Fruit fly (Drosophila melanogaster) whole organism, embryonic: ENCODE measurements around the gene AsnRS.

ENCODE experiments used
- CG11696 ChIP-seq: fragments of 200-800 bp; sonication (Bioruptor generic); IDR thresholded peaks from 2 replicates; pipeline ENCODE4 v1.3.6; 2022; ENCODE audit warnings: missing biosample characterization, missing genetic modification characterization
- CG13624 ChIP-seq: fragments of 200-800 bp; sonication (Bioruptor generic); optimal IDR thresholded peaks from 2 replicates; lab custom pipeline; 2016; ENCODE audit warnings: missing biosample characterization, missing genetic modification characterization
- HLH4C ChIP-seq: fragments of 200-800 bp; sonication (Bioruptor generic); IDR thresholded peaks from 3 replicates; pipeline ENCODE4 v1.3.6; 2022; ENCODE audit warnings: missing biosample characterization, missing genetic modification characterization; ENCODE audit not compliant: partially characterized antibody
- HmgD ChIP-seq: fragments of 200-800 bp; sonication (Bioruptor generic); optimal IDR thresholded peaks from 3 replicates; lab custom pipeline; 2016; ENCODE audit warnings: missing biosample characterization, missing genetic modification characterization
- Optix ChIP-seq: fragments of 200-800 bp; sonication (Bioruptor generic); IDR thresholded peaks from 3 replicates; pipeline ENCODE4 v1.3.6; 2022; ENCODE audit warnings: missing biosample characterization, missing genetic modification characterization
- Pdp1 ChIP-seq, 2 experiments: fragments of 200-800 bp; sonication (Bioruptor generic); optimal IDR thresholded peaks; 3 replicates each; lab custom pipeline; 2016; ENCODE audit warnings: missing biosample characterization in 2 of 2, missing genetic modification characterization in 2 of 2, mild to moderate bottlenecking in 1 of 2, moderate library complexity in 1 of 2
- Sox100B ChIP-seq: fragments of 200-800 bp; sonication (Bioruptor generic); optimal IDR thresholded peaks from 3 replicates; lab custom pipeline; 2018; ENCODE audit warnings: missing biosample characterization, mild to moderate bottlenecking, missing genetic modification characterization
- dm ChIP-seq: fragments of 200-800 bp; sonication (Bioruptor generic); optimal IDR thresholded peaks from 3 replicates; lab custom pipeline; 2016; ENCODE audit warnings: missing biosample characterization, missing genetic modification characterization
- ftz-f1 ChIP-seq: fragments of 200-800 bp; sonication (Bioruptor generic); optimal IDR thresholded peaks from 2 replicates; lab custom pipeline; 2016; ENCODE audit warnings: missing biosample characterization, missing genetic modification characterization
- nmo ChIP-seq: fragments of 200-800 bp; sonication (Bioruptor generic); optimal IDR thresholded peaks from 2 replicates; lab custom pipeline; 2018; ENCODE audit warnings: missing biosample characterization, mild to moderate bottlenecking, missing genetic modification characterization, moderate library complexity
- sima ChIP-seq: fragments of 200-800 bp; sonication (Bioruptor generic); optimal IDR thresholded peaks from 2 replicates; lab custom pipeline; 2016; ENCODE audit warnings: missing biosample characterization, missing genetic modification characterization
- stc ChIP-seq: fragments of 200-800 bp; sonication (Bioruptor generic); IDR thresholded peaks from 2 replicates; pipeline ENCODE4 v1.3.6; 2022; ENCODE audit warnings: missing biosample characterization, missing genetic modification characterization
- wor ChIP-seq: fragments of 200-800 bp; sonication (Bioruptor generic); IDR thresholded peaks from 2 replicates; pipeline ENCODE4 v1.3.6; 2022; ENCODE audit warnings: missing biosample characterization, missing genetic modification characterization

DNA sequence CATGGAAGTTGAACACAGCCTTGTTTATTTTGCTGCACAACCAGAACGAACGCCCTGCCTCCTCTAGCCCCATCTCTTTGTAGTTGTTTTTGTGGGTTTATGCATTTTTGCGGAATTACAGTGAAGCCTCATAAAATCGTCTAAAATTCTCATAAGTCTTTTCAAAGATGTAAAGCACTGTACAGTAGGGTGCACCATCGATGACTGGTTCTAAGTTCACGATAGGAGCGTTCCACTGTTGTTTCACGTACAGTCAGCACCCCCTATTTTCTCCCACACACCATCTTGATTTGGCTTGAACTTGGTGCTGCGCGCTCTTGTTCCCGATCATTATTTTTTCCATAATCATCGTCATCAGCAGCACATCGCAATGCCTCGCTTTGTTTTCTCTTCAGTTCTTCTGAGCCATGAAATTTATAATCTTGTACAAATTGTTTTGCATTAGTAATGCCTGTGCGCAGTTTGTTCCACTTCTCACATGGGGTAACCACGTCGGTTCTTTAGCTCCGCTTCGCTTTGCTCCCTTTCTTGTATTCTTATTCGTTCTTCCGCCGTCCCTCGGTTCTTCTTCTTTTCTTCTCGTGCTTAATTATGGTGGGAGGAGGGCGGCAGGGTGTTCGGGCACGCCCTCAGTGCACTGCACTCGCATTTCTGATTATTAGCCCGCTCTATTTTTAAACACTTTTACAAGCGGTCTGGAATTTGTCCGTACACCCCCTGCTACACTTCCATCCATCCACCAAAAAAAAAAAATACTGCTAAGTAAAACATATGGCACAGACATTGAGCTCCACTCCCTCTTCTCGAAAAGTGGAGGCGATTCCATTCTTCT lies 31.6 kb upstream of the AsnRS start:
- TF ChIP-seq Pdp1 (GFP tag; optimal IDR thresholded peaks at IDR 0.05; lab: Kevin White, UChicago): no peak
- TF ChIP-seq wor (GFP tag; lab: Robert Waterston, UW): no peak
- no peak for TF ChIP-seq CG11696
- no peak for TF ChIP-seq stc (GFP tag; lab: Robert Waterston, UW)
- no peak for TF ChIP-seq nmo (GFP tag; lab: Kevin White, UChicago)
- TF ChIP-seq Sox100B (GFP tag; lab: Kevin White, UChicago): no peak
- no peak for TF ChIP-seq dm
- no peak for TF ChIP-seq HLH4C
- no peak for TF ChIP-seq Optix (GFP tag; lab: Robert Waterston, UW)
- TF ChIP-seq ftz-f1 (GFP tag; lab: Kevin White, UChicago): no peak
- no peak for TF ChIP-seq HmgD (GFP tag; lab: Kevin White, UChicago)
- no peak for TF ChIP-seq sima
- no peak for TF ChIP-seq CG13624
